Worm (Caenorhabditis elegans) whole organism, midembryonic: Measurements from ENCODE around the gene F48F7.3.

Experiments
- T22C8.4 ChIP-seq: fragments of 200-800 bp; sonication (Bioruptor generic); IDR thresholded peaks from 2 replicates; pipeline ENCODE4 v1.3.6; 2022; ENCODE audit warnings: missing genetic modification characterization, missing compliant biosample characterization
- cog-1 ChIP-seq: sonication (generic microtip); optimal IDR thresholded peaks from 2 replicates; lab custom pipeline; 2016; ENCODE audit warnings: missing genetic modification characterization, missing compliant biosample characterization
- flt-1 ChIP-seq: fragments of 200-800 bp; sonication (Bioruptor generic); IDR thresholded peaks from 2 replicates; pipeline ENCODE4 v1.3.6; 2022; ENCODE audit warnings: missing genetic modification characterization, missing compliant biosample characterization
- klf-2 ChIP-seq: fragments of 200-800 bp; sonication (Bioruptor generic); conservative IDR thresholded peaks from 2 replicates; pipeline ENCODE4 v1.3.6; 2022; ENCODE audit warnings: missing genetic modification reagents, missing genetic modification characterization, missing compliant biosample characterization
- med-1 ChIP-seq: sonication (generic microtip); optimal IDR thresholded peaks from 2 replicates; lab custom pipeline; 2017; ENCODE audit warnings: missing genetic modification characterization, mild to moderate bottlenecking, missing compliant biosample characterization, antibody characterized with exemption, missing genetic modification reagents; ENCODE audit not compliant: insufficient read depth
- ref-1 ChIP-seq: fragments of 200-800 bp; sonication (Bioruptor generic); conservative IDR thresholded peaks from 2 replicates; pipeline ENCODE4 v1.3.6; 2022; ENCODE audit warnings: missing genetic modification reagents, missing genetic modification characterization, missing compliant biosample characterization
- tab-1 ChIP-seq: fragments of 200-800 bp; sonication (Bioruptor generic); IDR thresholded peaks from 2 replicates; pipeline ENCODE4 v1.3.6; 2022; ENCODE audit warnings: missing genetic modification characterization, missing compliant biosample characterization
- ztf-23 ChIP-seq: fragments of 200-800 bp; sonication (Bioruptor generic); IDR thresholded peaks from 2 replicates; pipeline ENCODE4 v1.3.6; 2022; ENCODE audit warnings: missing genetic modification reagents, missing genetic modification characterization, missing compliant biosample characterization
- ztf-29 ChIP-seq: fragments of 200-800 bp; sonication (Bioruptor generic); IDR thresholded peaks from 2 replicates; pipeline ENCODE4 v1.3.6; 2022; ENCODE audit warnings: missing genetic modification reagents, missing genetic modification characterization, missing compliant biosample characterization

Gene F48F7.3

ce11 chrX:13963203-13963602 is at the start of gene F48F7.3:
F48F7.3 (plus strand) TSS chrX:13963503.
- TF ChIP-seq ref-1 (GFP tag; lab: Robert Waterston, UW) (no peak), ztf-29 (GFP tag; lab: Robert Waterston, UW) (no peak), klf-2 (GFP tag; lab: Robert Waterston, UW) (no peak), T22C8.4 (GFP tag; lab: Robert Waterston, UW) (no peak), tab-1 (no peak), med-1 (GFP tag; lab: Kevin White, UChicago) (no peak), ztf-23 (GFP tag; lab: Robert Waterston, UW) (no peak), flt-1 (no peak), cog-1 (tag; lab: Kevin White, UChicago) (no peak)

- TF ChIP-seq flt-1 (no peak), med-1 (GFP tag; lab: Kevin White, UChicago) (no peak), T22C8.4 (GFP tag; lab: Robert Waterston, UW) (no peak), tab-1 (no peak), ztf-23 (GFP tag; lab: Robert Waterston, UW) (no peak), klf-2 (GFP tag; lab: Robert Waterston, UW) (no peak), ztf-29 (GFP tag; lab: Robert Waterston, UW) (no peak), ref-1 (GFP tag; lab: Robert Waterston, UW) (no peak), cog-1 (tag; lab: Kevin White, UChicago) (no peak)
Observed at ce11 chrX:13913641-13914040, 49.7 kb upstream of the F48F7.3 start.

ce11 chrX:13914289-13914688 is 49.0 kb upstream of the F48F7.3 start, which contains the start of gene Y26E6A.2:
Y26E6A.2 (minus strand) TSS chrX:13914389.
- TF ChIP-seq ztf-29 (GFP tag; lab: Robert Waterston, UW) (no peak), cog-1 (tag; lab: Kevin White, UChicago) (no peak), flt-1 (no peak), med-1 (GFP tag; lab: Kevin White, UChicago) (no peak), tab-1 (no peak), ref-1 (GFP tag; lab: Robert Waterston, UW) (no peak), T22C8.4 (GFP tag; lab: Robert Waterston, UW) (no peak), klf-2 (GFP tag; lab: Robert Waterston, UW) (no peak)

DNA sequence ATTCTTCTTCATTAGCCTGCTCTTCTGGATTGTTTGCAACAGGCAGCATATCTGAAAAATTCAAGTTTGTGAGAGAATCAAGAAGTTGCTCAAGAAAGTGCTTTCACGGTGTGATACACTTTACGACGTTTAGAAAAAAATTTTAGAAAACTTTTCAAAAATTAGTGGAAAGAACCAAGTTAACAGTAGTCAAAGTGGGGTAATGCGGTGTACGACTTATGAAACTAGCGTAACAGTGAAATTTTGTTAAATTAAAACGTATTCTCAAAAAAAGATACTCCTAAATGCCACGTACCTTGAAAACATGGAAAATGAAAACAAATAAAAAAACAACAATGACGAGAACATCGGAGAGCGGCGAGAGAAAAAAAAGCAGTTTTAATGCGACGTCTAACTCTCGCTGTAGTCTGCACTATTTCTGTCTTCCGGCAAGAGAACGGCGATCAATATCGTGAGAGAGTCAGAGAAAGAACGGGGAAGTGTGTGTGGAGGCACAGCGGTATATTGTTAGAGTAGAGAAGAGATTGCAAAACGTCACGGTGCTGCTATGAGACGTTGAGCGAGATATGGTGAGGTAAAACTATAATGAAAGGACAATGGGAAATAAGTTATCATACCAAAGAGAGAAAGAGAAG is 46.1 kb upstream of the F48F7.3 start, which contains the start of gene ekl-5:
Gene ekl-5 (minus strand): TSS at position 51 of the 635 bp plus-strand sequence.
- TF ChIP-seq flt-1 (no peak), ztf-29 (GFP tag; lab: Robert Waterston, UW) (no peak), T22C8.4 (GFP tag; lab: Robert Waterston, UW) (peak; percentile 82), klf-2 (GFP tag; lab: Robert Waterston, UW) (no peak), ztf-23 (GFP tag; lab: Robert Waterston, UW) (no peak), ref-1 (GFP tag; lab: Robert Waterston, UW) (no peak), med-1 (GFP tag; lab: Kevin White, UChicago) (no peak), cog-1 (tag; lab: Kevin White, UChicago) (peak; percentile 34), tab-1 (no peak)

- TF ChIP-seq tab-1 (no peak), klf-2 (GFP tag; lab: Robert Waterston, UW) (no peak), ref-1 (GFP tag; lab: Robert Waterston, UW) (no peak), ztf-23 (GFP tag; lab: Robert Waterston, UW) (no peak), ztf-29 (GFP tag; lab: Robert Waterston, UW) (no peak), cog-1 (tag; lab: Kevin White, UChicago) (no peak), T22C8.4 (GFP tag; lab: Robert Waterston, UW) (no peak), med-1 (GFP tag; lab: Kevin White, UChicago) (no peak), flt-1 (no peak)
Observed at ce11 chrX:13918143-13918542, 45.2 kb upstream of the F48F7.3 start.

DNA sequence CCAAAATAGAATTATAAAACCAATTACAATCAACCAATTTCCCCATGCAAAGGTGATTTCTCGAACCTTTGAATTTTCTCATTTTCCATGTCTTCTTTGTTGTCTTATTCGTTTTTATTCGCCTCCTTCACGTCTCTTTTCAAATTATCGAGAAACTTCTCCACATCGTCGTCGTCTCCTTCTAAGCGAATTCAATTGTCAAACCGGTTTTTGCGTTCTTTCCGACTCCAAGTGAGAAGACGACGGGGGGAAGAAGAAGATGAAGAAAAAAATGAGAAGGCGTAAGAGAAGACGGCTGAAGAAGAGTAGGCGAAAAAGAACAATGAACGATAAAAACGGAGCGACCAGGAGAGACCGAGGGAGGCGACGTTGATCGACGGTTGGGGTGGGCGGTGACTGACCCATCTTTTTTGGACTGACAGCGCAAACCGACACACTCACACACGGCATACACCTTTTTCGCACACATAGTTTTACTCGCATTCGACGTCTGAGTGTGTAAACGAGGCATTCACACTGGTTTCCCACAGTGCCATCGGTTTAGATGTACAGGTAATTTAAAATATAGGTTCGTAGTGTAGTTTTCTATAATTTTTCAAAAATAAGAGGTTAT is 42.8 kb upstream of the F48F7.3 start:
- TF ChIP-seq ztf-23 (GFP tag; lab: Robert Waterston, UW) (no peak), ztf-29 (GFP tag; lab: Robert Waterston, UW) (0 out of 2 replicates have a peak, but pooled peaks have one; percentile 9)

ce11 chrX:13926029-13926428 is 37.3 kb upstream of the F48F7.3 start, which contains the start of gene meg-2:
meg-2 (minus strand) TSS chrX:13926129.
- TF ChIP-seq med-1 (GFP tag; lab: Kevin White, UChicago) (no peak), ref-1 (GFP tag; lab: Robert Waterston, UW) (no peak), flt-1 (no peak), tab-1 (no peak), cog-1 (tag; lab: Kevin White, UChicago) (no peak), ztf-29 (GFP tag; lab: Robert Waterston, UW) (no peak), ztf-23 (GFP tag; lab: Robert Waterston, UW) (no peak), klf-2 (GFP tag; lab: Robert Waterston, UW) (no peak), T22C8.4 (GFP tag; lab: Robert Waterston, UW) (no peak)

ce11 chrX:13928532-13928931 is 34.8 kb upstream of the F48F7.3 start:
- TF ChIP-seq cog-1 (tag; lab: Kevin White, UChicago) (no peak), med-1 (GFP tag; lab: Kevin White, UChicago) (no peak), ztf-23 (GFP tag; lab: Robert Waterston, UW) (no peak)

DNA sequence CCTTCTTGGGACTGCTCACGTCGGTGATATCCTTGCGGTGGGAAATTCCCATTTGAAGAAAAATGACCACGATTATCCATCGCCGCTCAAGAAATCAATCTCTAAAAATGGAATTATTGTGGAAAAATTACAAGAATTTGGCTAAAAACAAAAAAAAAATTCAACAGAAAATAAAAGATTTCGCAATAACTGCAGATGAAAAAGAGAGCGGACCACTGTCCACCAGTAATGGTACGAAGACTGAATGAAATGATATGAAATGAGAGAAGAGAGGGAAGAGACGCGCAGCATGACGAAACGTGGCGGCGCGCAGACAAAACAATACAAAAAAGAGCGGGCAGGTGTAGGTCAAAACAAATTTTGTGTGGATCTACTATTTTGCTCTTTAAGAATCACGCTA is 33.8 kb upstream of the F48F7.3 start, which contains the start of gene meg-1:
Gene meg-1 (minus strand): TSS at position 101 of the 400 bp plus-strand sequence.
- TF ChIP-seq klf-2 (GFP tag; lab: Robert Waterston, UW) (no peak), T22C8.4 (GFP tag; lab: Robert Waterston, UW) (no peak), tab-1 (no peak), ref-1 (GFP tag; lab: Robert Waterston, UW) (no peak), med-1 (GFP tag; lab: Kevin White, UChicago) (no peak), ztf-23 (GFP tag; lab: Robert Waterston, UW) (no peak), cog-1 (tag; lab: Kevin White, UChicago) (no peak), ztf-29 (GFP tag; lab: Robert Waterston, UW) (no peak), flt-1 (no peak)
